Fruit fly (Drosophila melanogaster): ENCODE data around the gene Srp68.

Srp68 gene

dm6 chr3L:8985848-8986320 lies 11.0 kb downstream of the Srp68 start, which contains the start of gene Galk (continued):
- TF ChIP-seq CG11723 (GFP tag; optimal IDR thresholded peaks at IDR 0.05) (no peak), Atf6 (GFP tag; IDR thresholded peaks at IDR 0.05) (peak; percentile 75), emc (GFP tag; optimal IDR thresholded peaks at IDR 0.05) (peak; percentile 1), Eip74EF (GFP tag; optimal IDR thresholded peaks at IDR 0.05) (peak in 1 of 2 experiments; percentile 21), CG7745 (tag; optimal IDR thresholded peaks at IDR 0.05) (no peak), CG8290 (GFP tag; optimal IDR thresholded peaks at IDR 0.05) (no peak), CG8290 (tag; optimal IDR thresholded peaks at IDR 0.05) (peak in 1 of 2 experiments; percentile 93), Pdp1 (GFP tag; optimal IDR thresholded peaks at IDR 0.05) (peak; percentile 42), Gug (GFP tag; IDR thresholded peaks at IDR 0.05) (peak; percentile 84; the same call in 3 of the 4 replicates), nerfin-2 (GFP tag; IDR thresholded peaks at IDR 0.05; ENCODE audit: partially characterized antibody) (no peak), TFAM (GFP tag; optimal IDR thresholded peaks at IDR 0.05) (no peak), onecut (GFP tag; IDR thresholded peaks at IDR 0.05) (peak; percentile 65), CG10565 (GFP tag; optimal IDR thresholded peaks at IDR 0.05) (no peak), Hmx (GFP tag; optimal IDR thresholded peaks at IDR 0.05) (no peak), dimm (GFP tag; IDR thresholded peaks at IDR 0.05) (0 out of 2 replicates have a peak, but pooled peaks have one; percentile 8), CG12391 (tag; optimal IDR thresholded peaks at IDR 0.05) (peak; percentile 42), CG5180 (GFP tag; optimal IDR thresholded peaks at IDR 0.05) (peak; percentile 45), CG1529 (GFP tag; optimal IDR thresholded peaks at IDR 0.05) (peak; percentile 26), nerfin-1 (tag; optimal IDR thresholded peaks at IDR 0.05) (peak; percentile 63), tna (GFP tag; IDR thresholded peaks at IDR 0.05; ENCODE audit: partially characterized antibody) (no peak), pnt (GFP tag; optimal IDR thresholded peaks at IDR 0.05) (no peak), CG14965 (GFP tag; optimal IDR thresholded peaks at IDR 0.05; ENCODE audit: borderline replicate concordance) (no peak), NFAT (GFP tag; IDR thresholded peaks at IDR 0.05) (peak; percentile 87), sima (GFP tag; optimal IDR thresholded peaks at IDR 0.05) (no peak), ftz-f1 (GFP tag; optimal IDR thresholded peaks at IDR 0.05) (peak; percentile 78), CG10366 (GFP tag; IDR thresholded peaks at IDR 0.05) (peak; percentile 63), row (GFP tag; IDR thresholded peaks at IDR 0.05) (peak; percentile 92), CG11093 (GFP tag; IDR thresholded peaks at IDR 0.05) (no peak), CG11085 (GFP tag; IDR thresholded peaks at IDR 0.05) (peak; percentile 46; the same call in 1 of the 2 replicates), CG7556 (GFP tag; optimal IDR thresholded peaks at IDR 0.05) (peak; percentile 28), pho (GFP tag; optimal IDR thresholded peaks at IDR 0.05) (peak; percentile 36), CG18764 (GFP tag; optimal IDR thresholded peaks at IDR 0.05) (no peak), Optix (GFP tag; IDR thresholded peaks at IDR 0.05) (peak; percentile 49; the same call in 1 of the 3 replicates), CG4282 (GFP tag; optimal IDR thresholded peaks at IDR 0.05) (peak; percentile 72), br (optimal IDR thresholded peaks at IDR 0.05) (no peak)

DNA sequence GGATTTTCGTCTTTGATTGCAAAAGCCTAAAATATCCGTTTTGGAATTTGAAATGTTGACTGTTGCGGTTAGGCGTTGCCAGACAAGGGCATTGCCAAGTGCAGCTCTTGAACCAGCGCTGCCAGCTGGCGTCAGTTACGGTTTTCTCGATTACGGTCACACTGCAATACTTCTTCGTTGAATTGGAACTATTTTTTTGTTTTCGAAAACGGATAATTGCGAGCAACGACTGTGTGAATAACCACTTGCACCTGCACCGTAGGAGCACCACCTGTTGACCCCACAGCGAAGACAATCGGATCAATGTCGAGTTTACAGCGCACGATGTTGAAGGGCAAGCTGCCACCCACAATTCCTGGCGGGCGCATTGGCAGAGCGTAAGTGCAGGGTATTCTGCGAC lies 11.7 kb downstream of the Srp68 start, which contains the start of gene CG5068:
Gene CG5068 (plus strand): TSS at position 129 of the 400 bp plus-strand sequence.
- TF ChIP-seq CG34422 (GFP tag; IDR thresholded peaks at IDR 0.05): no peak
- no peak for TF ChIP-seq CG15073 (GFP tag; optimal IDR thresholded peaks at IDR 0.05)
- peak; percentile 87 for TF ChIP-seq pzg (GFP tag; optimal IDR thresholded peaks at IDR 0.05)
- TF ChIP-seq CG2116 (GFP tag; optimal IDR thresholded peaks at IDR 0.05): peak; percentile 39
- peak; percentile 21 for TF ChIP-seq Lhr (GFP tag; optimal IDR thresholded peaks at IDR 0.05)
- TF ChIP-seq E2f1 (GFP tag; IDR thresholded peaks at IDR 0.05): no peak
- peak; percentile 33; the same call in 1 of the 2 replicates for TF ChIP-seq Dref (GFP tag; IDR thresholded peaks at IDR 0.05)
- peak; percentile 77 for TF ChIP-seq CG9797 (GFP tag; optimal IDR thresholded peaks at IDR 0.05)
- TF ChIP-seq CG6765 (GFP tag; optimal IDR thresholded peaks at IDR 0.05): no peak
- peak; percentile 34 for TF ChIP-seq CoRest (tag; optimal IDR thresholded peaks at IDR 0.05)
- peak; percentile 29; the same call in 1 of the 2 replicates for TF ChIP-seq vvl (GFP tag; IDR thresholded peaks at IDR 0.05)
- TF ChIP-seq knrl (GFP tag; IDR thresholded peaks at IDR 0.05; ENCODE audit: partially characterized antibody): peak; percentile 23; the same call in 1 of the 3 replicates
- TF ChIP-seq trem (tag; optimal IDR thresholded peaks at IDR 0.05): peak; percentile 55
- no peak for TF ChIP-seq sqz (GFP tag; optimal IDR thresholded peaks at IDR 0.05)
- TF ChIP-seq CG1603 (tag; optimal IDR thresholded peaks at IDR 0.05): peak; percentile 74
- TF ChIP-seq CG14441 (GFP tag; IDR thresholded peaks at IDR 0.05): no peak
- TF ChIP-seq Bdp1 (GFP tag; optimal IDR thresholded peaks at IDR 0.05): peak; percentile 0
